Fruit fly (Drosophila melanogaster) whole organism, embryonic: Measurements from ENCODE around the gene CG31445.
A peak's percentile ranks its signal among the peaks of the same experiment; 100 is the strongest.

Source experiments
- CG10274 ChIP-seq: fragments of 200-800 bp; sonication (Bioruptor generic); optimal IDR thresholded peaks from 3 replicates; lab custom pipeline; 2017; ENCODE audit warnings: missing biosample characterization, mild to moderate bottlenecking, missing genetic modification characterization
- CG10565 ChIP-seq: fragments of 200-800 bp; sonication (Bioruptor generic); optimal IDR thresholded peaks from 3 replicates; lab custom pipeline; 2016; ENCODE audit warnings: missing biosample characterization, mild to moderate bottlenecking, missing genetic modification characterization
- CG13287 ChIP-seq: fragments of 200-800 bp; sonication (Bioruptor generic); IDR thresholded peaks from 2 replicates; pipeline ENCODE4 v1.3.6; 2022; ENCODE audit warnings: missing biosample characterization, missing genetic modification characterization; ENCODE audit not compliant: partially characterized antibody
- CG15696 ChIP-seq: fragments of 200-800 bp; sonication (Bioruptor generic); optimal IDR thresholded peaks from 2 replicates; lab custom pipeline; 2019; ENCODE audit warnings: missing biosample characterization, mild to moderate bottlenecking, missing genetic modification characterization, moderate library complexity
- CG1603 ChIP-seq: fragments of 200-800 bp; sonication (Bioruptor generic); optimal IDR thresholded peaks from 2 replicates; lab custom pipeline; 2019; ENCODE audit warnings: missing biosample characterization, mild to moderate bottlenecking, missing genetic modification characterization, moderate library complexity
- CG17385 ChIP-seq: fragments of 200-800 bp; sonication (Bioruptor generic); optimal IDR thresholded peaks from 3 replicates; lab custom pipeline; 2018; ENCODE audit warnings: missing biosample characterization, mild to moderate bottlenecking, missing genetic modification characterization
- CG2202 ChIP-seq: fragments of 200-800 bp; sonication (Bioruptor generic); optimal IDR thresholded peaks from 2 replicates; lab custom pipeline; 2018; ENCODE audit warnings: missing biosample characterization, mild to moderate bottlenecking, missing genetic modification characterization
- CG30020 ChIP-seq: fragments of 200-800 bp; optimal IDR thresholded peaks from 2 replicates; lab custom pipeline; 2019; ENCODE audit warnings: missing biosample characterization, mild to moderate bottlenecking, missing genetic modification characterization, moderate library complexity
- CG32767 ChIP-seq: fragments of 200-800 bp; sonication (Bioruptor generic); IDR thresholded peaks from 2 replicates; pipeline ENCODE4 v1.3.6; 2022; ENCODE audit warnings: missing biosample characterization, missing genetic modification characterization
- CG4854 ChIP-seq: fragments of 200-800 bp; sonication (Bioruptor generic); optimal IDR thresholded peaks from 2 replicates; lab custom pipeline; 2016; ENCODE audit warnings: missing biosample characterization, missing genetic modification characterization, inconsistent platforms
- CG6854 ChIP-seq: fragments of 200-800 bp; sonication (Bioruptor generic); optimal IDR thresholded peaks from 3 replicates; lab custom pipeline; 2017; ENCODE audit warnings: missing biosample characterization, mild to moderate bottlenecking, missing genetic modification characterization
- CG7372 ChIP-seq: fragments of 200-800 bp; sonication (Bioruptor generic); IDR thresholded peaks from 2 replicates; pipeline ENCODE4 v1.3.6; 2022; ENCODE audit warnings: missing biosample characterization, missing genetic modification characterization
- CG8478 ChIP-seq: fragments of >200 bp; optimal IDR thresholded peaks from 2 replicates; lab custom pipeline; 2018
- CHES-1-like ChIP-seq: fragments of 200-800 bp; sonication (Bioruptor generic); optimal IDR thresholded peaks from 2 replicates; lab custom pipeline; 2016; ENCODE audit warnings: missing biosample characterization, missing genetic modification characterization
- CTCF ChIP-seq: fragments of 200-800 bp; sonication (Bioruptor generic); optimal IDR thresholded peaks from 2 replicates; lab custom pipeline; 2017; ENCODE audit warnings: missing biosample characterization, mild to moderate bottlenecking, missing genetic modification characterization, moderate library complexity
- D19A ChIP-seq: fragments of 200-800 bp; optimal IDR thresholded peaks from 3 replicates; lab custom pipeline; 2019; ENCODE audit warnings: missing biosample characterization, mild to moderate bottlenecking, missing genetic modification characterization, moderate library complexity
- Deaf1 ChIP-seq: fragments of 200-800 bp; optimal IDR thresholded peaks from 3 replicates; lab custom pipeline; 2019; ENCODE audit warnings: missing biosample characterization, mild to moderate bottlenecking, missing genetic modification characterization, moderate library complexity
- Drgx ChIP-seq: fragments of 200-800 bp; sonication (Bioruptor generic); IDR thresholded peaks from 2 replicates; pipeline ENCODE4 v1.3.6; 2022; ENCODE audit warnings: missing biosample characterization, missing genetic modification characterization
- Gsc ChIP-seq: fragments of 200-800 bp; sonication (Bioruptor generic); IDR thresholded peaks from 2 replicates; pipeline ENCODE4 v1.3.6; 2022; ENCODE audit warnings: missing biosample characterization, missing genetic modification characterization
- Jarid2 ChIP-seq: fragments of 200-800 bp; sonication (Bioruptor generic); optimal IDR thresholded peaks from 3 replicates; lab custom pipeline; 2017; ENCODE audit warnings: mild to moderate bottlenecking, missing biosample characterization, missing genetic modification reagents, missing genetic modification characterization
- MBD-R2 ChIP-seq: fragments of 200-800 bp; sonication (Bioruptor generic); IDR thresholded peaks from 2 replicates; pipeline ENCODE4 v1.3.6; 2022; ENCODE audit warnings: missing biosample characterization, missing genetic modification characterization
- Med ChIP-seq: fragments of 200-800 bp; sonication (Bioruptor generic); peaks from one replicate; lab custom pipeline; 2016; ENCODE audit warnings: missing biosample characterization, missing genetic modification characterization, mild to moderate bottlenecking, inconsistent platforms, moderate library complexity
- Meics ChIP-seq: fragments of 200-800 bp; sonication (Bioruptor generic); optimal IDR thresholded peaks from 2 replicates; lab custom pipeline; 2017; ENCODE audit warnings: missing biosample characterization, mild to moderate bottlenecking, missing genetic modification characterization
- Myb ChIP-seq: fragments of 200-800 bp; sonication (Bioruptor generic); optimal IDR thresholded peaks from 2 replicates; lab custom pipeline; 2016; ENCODE audit warnings: missing biosample characterization, missing genetic modification characterization
- Nf-YC ChIP-seq: fragments of 200-800 bp; optimal IDR thresholded peaks from 3 replicates; lab custom pipeline; 2019; ENCODE audit warnings: missing biosample characterization, mild to moderate bottlenecking, missing genetic modification characterization, moderate library complexity
- Optix ChIP-seq: fragments of 200-800 bp; sonication (Bioruptor generic); IDR thresholded peaks from 3 replicates; pipeline ENCODE4 v1.3.6; 2022; ENCODE audit warnings: missing biosample characterization, missing genetic modification characterization
- PHDP ChIP-seq: fragments of 200-800 bp; sonication (Bioruptor generic); optimal IDR thresholded peaks from 3 replicates; lab custom pipeline; 2018; ENCODE audit warnings: missing biosample characterization, mild to moderate bottlenecking, missing genetic modification characterization, moderate library complexity
- Scr ChIP-seq: fragments of 200-800 bp; sonication (Bioruptor generic); IDR thresholded peaks from 2 replicates; pipeline ENCODE4 v1.3.6; 2022; ENCODE audit warnings: missing biosample characterization, missing genetic modification characterization; ENCODE audit not compliant: partially characterized antibody
- Side ChIP-seq: fragments of 200-800 bp; sonication (Bioruptor generic); optimal IDR thresholded peaks from 2 replicates; lab custom pipeline; 2016; ENCODE audit warnings: missing biosample characterization, missing genetic modification characterization
- Sox100B ChIP-seq: fragments of 200-800 bp; sonication (Bioruptor generic); optimal IDR thresholded peaks from 3 replicates; lab custom pipeline; 2018; ENCODE audit warnings: missing biosample characterization, mild to moderate bottlenecking, missing genetic modification characterization
- Trl ChIP-seq, 3 experiments: fragments of >200 bp in 2 of 3; fragments of 200-800 bp in 1 of 3; sonication (Bioruptor generic) in 1 of 3; optimal IDR thresholded peaks; 2 replicates in 1 of 3; 3 replicates in 2 of 3; lab custom pipeline; 2016 to 2017; ENCODE audit warnings: missing biosample characterization in 1 of 3, missing genetic modification characterization in 1 of 3
- Usf ChIP-seq: fragments of 200-800 bp; sonication (Bioruptor generic); optimal IDR thresholded peaks from 2 replicates; lab custom pipeline; 2017; ENCODE audit warnings: missing genotype, missing biosample characterization, missing genetic modification characterization
- Xrp1 ChIP-seq: fragments of 200-800 bp; sonication (Bioruptor generic); IDR thresholded peaks from 2 replicates; pipeline ENCODE4 v1.3.6; 2022; ENCODE audit warnings: missing biosample characterization, missing genetic modification characterization
- YL-1 ChIP-seq: fragments of 200-800 bp; sonication (Bioruptor generic); optimal IDR thresholded peaks from 3 replicates; lab custom pipeline; 2017; ENCODE audit warnings: missing biosample characterization, mild to moderate bottlenecking, missing genetic modification characterization
- abd-A ChIP-seq: fragments of 200-800 bp; sonication (Bioruptor generic); optimal IDR thresholded peaks from 3 replicates; lab custom pipeline; 2019; ENCODE audit warnings: missing biosample characterization, mild to moderate bottlenecking, missing genetic modification characterization, moderate library complexity
- aop ChIP-seq: fragments of 200-800 bp; sonication (Bioruptor generic); IDR thresholded peaks from 2 replicates; pipeline ENCODE4 v1.3.6; 2022; ENCODE audit warnings: missing biosample characterization, missing genetic modification characterization
- bcd ChIP-seq: fragments of 200-800 bp; sonication (Bioruptor generic); optimal IDR thresholded peaks from 2 replicates; lab custom pipeline; 2017; ENCODE audit warnings: missing biosample characterization, mild to moderate bottlenecking, missing genetic modification characterization
- bsh ChIP-seq, 2 experiments: fragments of 200-800 bp; sonication (Bioruptor generic); optimal IDR thresholded peaks; 2 replicates each; lab custom pipeline; 2017 to 2018; ENCODE audit warnings: mild to moderate bottlenecking in 2 of 2, missing biosample characterization in 2 of 2, missing genetic modification characterization in 2 of 2, moderate library complexity in 1 of 2
- chinmo ChIP-seq: fragments of 200-800 bp; sonication (Bioruptor generic); IDR thresholded peaks from 4 replicates; pipeline ENCODE4 v1.3.6; 2022; ENCODE audit warnings: missing biosample characterization, missing genetic modification characterization; ENCODE audit not compliant: partially characterized antibody
- chm ChIP-seq: fragments of 200-800 bp; sonication (Bioruptor generic); IDR thresholded peaks from 2 replicates; pipeline ENCODE4 v1.3.6; 2022; ENCODE audit warnings: missing biosample characterization, missing genetic modification characterization
- emc ChIP-seq: fragments of 200-800 bp; sonication (Bioruptor generic); optimal IDR thresholded peaks from 2 replicates; lab custom pipeline; 2016; ENCODE audit warnings: missing biosample characterization, missing genetic modification characterization
- ewg ChIP-seq: fragments of 200-800 bp; sonication (Bioruptor generic); optimal IDR thresholded peaks from 3 replicates; lab custom pipeline; 2017; ENCODE audit warnings: mild to moderate bottlenecking, missing biosample characterization, missing genetic modification reagents, missing genetic modification characterization
- fd102C ChIP-seq: fragments of 200-800 bp; sonication (Bioruptor generic); optimal IDR thresholded peaks from 2 replicates; lab custom pipeline; 2018; ENCODE audit warnings: missing biosample characterization, mild to moderate bottlenecking, missing genetic modification characterization, moderate library complexity
- insv ChIP-seq, 2 experiments: fragments of 200-800 bp; sonication (Bioruptor generic); optimal IDR thresholded peaks; 3 replicates each; lab custom pipeline; 2016 to 2018; ENCODE audit warnings: missing biosample characterization in 2 of 2, missing genetic modification characterization in 2 of 2
- slou ChIP-seq: fragments of 200-800 bp; sonication (Bioruptor generic); optimal IDR thresholded peaks from 3 replicates; lab custom pipeline; 2016; ENCODE audit warnings: missing biosample characterization, missing genetic modification characterization
- tll ChIP-seq, 2 experiments: fragments of 200-800 bp in 1 of 2; fragments of >200 bp in 1 of 2; sonication (Bioruptor generic) in 1 of 2; optimal IDR thresholded peaks; 2 replicates each; lab custom pipeline; 2017 to 2019; ENCODE audit warnings: missing biosample characterization in 2 of 2, missing genetic modification characterization in 2 of 2, mild to moderate bottlenecking in 1 of 2, moderate library complexity in 1 of 2
- unpg ChIP-seq: fragments of 200-800 bp; sonication (Bioruptor generic); optimal IDR thresholded peaks from 3 replicates; lab custom pipeline; 2018; ENCODE audit warnings: missing biosample characterization, mild to moderate bottlenecking, missing genetic modification characterization, moderate library complexity
- vvl ChIP-seq: fragments of 200-800 bp; sonication (Bioruptor generic); IDR thresholded peaks from 2 replicates; pipeline ENCODE4 v1.3.6; 2022; ENCODE audit warnings: missing biosample characterization, missing genetic modification characterization

CG31445 gene

DNA sequence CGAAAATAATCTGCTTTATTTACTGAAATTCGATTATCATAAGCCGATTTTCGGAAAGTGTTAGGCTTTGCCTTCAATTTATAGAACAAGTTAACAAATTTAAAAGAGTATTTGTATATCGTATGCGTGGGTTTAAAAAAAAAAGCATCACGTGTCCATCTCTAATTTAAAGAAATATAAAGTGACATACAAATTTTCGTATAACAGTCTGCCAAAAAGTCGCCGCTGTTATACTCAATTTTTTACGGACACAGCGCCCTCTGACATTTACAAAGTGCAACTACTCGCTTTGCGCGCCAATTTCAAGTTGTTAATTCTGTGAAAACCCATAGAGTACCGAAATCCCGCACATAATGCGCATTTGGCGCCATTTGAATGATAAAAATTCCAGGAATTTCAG, 6.8 kb upstream of the CG31445 start (continued):
- TF ChIP-seq Meics (GFP tag; lab: Kevin White, UChicago) (peak; percentile 12), CG10565 (GFP tag; lab: Kevin White, UChicago) (no peak), insv (GFP tag; optimal IDR thresholded peaks at IDR 0.05; lab: Kevin White, UChicago) (peak in 1 of 2 experiments; percentile 5), chm (peak; percentile 55; the same call in 1 of the 2 replicates), Side (GFP tag; lab: Kevin White, UChicago) (no peak), Sox100B (no peak), chinmo (peak; percentile 71; the same call in 2 of the 4 replicates), vvl (GFP tag; lab: Robert Waterston, UW) (peak; percentile 61), CG30020 (tag; lab: Kevin White, UChicago) (no peak), CG15696 (peak; percentile 64), CG1603 (tag; lab: Kevin White, UChicago) (peak; percentile 40), CG32767 (GFP tag; lab: Robert Waterston, UW) (no peak), Drgx (GFP tag; lab: Robert Waterston, UW) (no peak), CG10274 (GFP tag; lab: Kevin White, UChicago) (no peak), CG2202 (tag; lab: Kevin White, UChicago) (no peak), D19A (peak; percentile 78), abd-A (tag; lab: Kevin White, UChicago) (no peak), CG13287 (GFP tag; lab: Robert Waterston, UW) (peak; percentile 94), fd102C (GFP tag; lab: Kevin White, UChicago) (peak; percentile 1), Gsc (GFP tag; lab: Robert Waterston, UW) (no peak)

DNA sequence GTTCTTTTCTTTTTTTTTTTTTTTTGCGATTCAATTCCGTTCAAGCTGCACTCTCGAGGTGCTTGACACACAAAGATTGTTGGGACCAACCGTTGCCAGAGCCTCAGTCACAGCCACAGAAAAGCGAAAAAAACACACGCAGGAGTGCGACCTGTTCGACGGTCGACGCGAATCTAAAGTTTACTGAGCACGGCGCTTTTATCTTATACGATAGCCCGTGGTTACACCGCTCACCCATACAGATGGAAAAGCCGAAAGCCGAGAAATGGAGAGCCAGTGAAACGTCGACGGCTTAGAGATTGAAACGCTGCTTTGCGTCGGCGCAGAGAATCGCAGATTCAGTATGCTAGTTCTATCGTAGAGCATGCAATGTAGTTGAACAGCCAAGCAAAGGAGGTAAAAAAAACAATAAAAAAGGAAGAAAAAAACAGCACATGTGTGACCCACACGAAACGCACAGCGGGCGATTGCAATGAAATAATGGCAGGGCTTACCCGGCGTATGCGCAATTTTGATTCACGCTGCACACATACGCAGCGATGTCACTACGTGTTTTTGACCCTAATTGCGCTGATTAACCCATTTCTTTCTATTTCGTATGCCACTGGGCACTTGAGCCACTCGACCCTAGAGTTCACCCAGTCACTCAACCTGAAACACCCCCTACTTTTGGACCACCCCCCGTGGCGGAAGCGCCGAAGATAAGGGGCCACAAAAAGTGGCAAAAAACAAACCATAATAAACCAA, 5.8 kb upstream of the CG31445 start, which contains the start of gene SP1029:
SP1029 (minus strand) TSS at position 180 of the 747 bp plus-strand sequence.
- TF ChIP-seq PHDP (no peak), CG6854 (GFP tag; lab: Kevin White, UChicago) (no peak), aop (GFP tag; lab: Robert Waterston, UW) (no peak), Jarid2 (GFP tag; lab: Kevin White, UChicago) (peak; percentile 36), Trl (optimal IDR thresholded peaks at IDR 0.05; lab: Kevin White, UChicago) (peak in 1 of 2 experiments; percentile 12), Trl (GFP tag; optimal IDR thresholded peaks at IDR 0.05; lab: Kevin White, UChicago) (no peak), Myb (GFP tag; lab: Kevin White, UChicago) (no peak), MBD-R2 (GFP tag; lab: Robert Waterston, UW) (no peak), CG4854 (no peak), emc (GFP tag; lab: Kevin White, UChicago) (no peak), YL-1 (no peak), bcd (GFP tag; lab: Kevin White, UChicago) (no peak), CG17385 (GFP tag; lab: Kevin White, UChicago) (no peak), tll (GFP tag; optimal IDR thresholded peaks at IDR 0.05; lab: Kevin White, UChicago) (no peak), CHES-1-like (GFP tag; lab: Kevin White, UChicago) (no peak), CG7372 (peak; percentile 73; the same call in 1 of the 2 replicates), Nf-YC (tag; lab: Kevin White, UChicago) (no peak), Usf (GFP tag; lab: Kevin White, UChicago) (no peak), Xrp1 (GFP tag; lab: Robert Waterston, UW) (no peak), CTCF (GFP tag; lab: Kevin White, UChicago) (no peak), Med (GFP tag; lab: Kevin White, UChicago) (peak; percentile 51), unpg (no peak), slou (GFP tag; lab: Kevin White, UChicago) (no peak), Optix (0 out of 3 replicates have a peak, but pooled peaks have one; percentile 12), Scr (peak; percentile 21; the same call in 1 of the 2 replicates), bsh (GFP tag; optimal IDR thresholded peaks at IDR 0.05; lab: Kevin White, UChicago) (peak in 1 of 2 experiments; percentile 35), Drgx (GFP tag; lab: Robert Waterston, UW) (peak; percentile 36; the same call in 1 of the 2 replicates), ewg (GFP tag; lab: Kevin White, UChicago) (peak; percentile 24), Deaf1 (tag; lab: Kevin White, UChicago) (peak; percentile 76), chinmo (0 out of 4 replicates have a peak, but pooled peaks have one; percentile 60), CG8478 (lab: Kevin White, UChicago) (no peak)
